Worm (Caenorhabditis elegans) whole organism, L3 larva: ENCODE results near the gene C24F3.2.

Experiments used
- R02D3.7 ChIP-seq: fragments of 150-350 bp; optimal IDR thresholded peaks from 2 replicates; lab custom pipeline; 2014; ENCODE audit warnings: missing biosample characterization, missing genetic modification characterization
- ZK546.5 ChIP-seq: sonication (generic microtip); optimal IDR thresholded peaks from 2 replicates; lab custom pipeline; 2017; ENCODE audit warnings: missing biosample characterization, missing genetic modification characterization
- aly-2 ChIP-seq: fragments of 150-350 bp; optimal IDR thresholded peaks from 2 replicates; lab custom pipeline; 2014; ENCODE audit warnings: missing biosample characterization, missing genetic modification characterization
- ama-1 ChIP-seq: fragments of 150-350 bp; optimal IDR thresholded peaks from 2 replicates; lab custom pipeline; 2018
- ceh-28 ChIP-seq: fragments of 150-350 bp; optimal IDR thresholded peaks from 2 replicates; lab custom pipeline; 2014; ENCODE audit warnings: missing biosample characterization, missing genetic modification reagents, missing genetic modification characterization
- ceh-9 ChIP-seq: sonication (generic microtip); optimal IDR thresholded peaks from 2 replicates; lab custom pipeline; 2018; ENCODE audit warnings: missing biosample characterization, missing genetic modification characterization
- egl-27 ChIP-seq: sonication (generic microtip); optimal IDR thresholded peaks from 4 replicates; lab custom pipeline; 2017; ENCODE audit warnings: missing biosample characterization, missing genetic modification reagents, missing genetic modification characterization
- egl-5 ChIP-seq: fragments of 150-350 bp; optimal IDR thresholded peaks from 2 replicates; lab custom pipeline; 2017; ENCODE audit warnings: missing biosample characterization, missing genetic modification reagents, missing genetic modification characterization, inconsistent platforms
- elt-1 ChIP-seq: fragments of 150-350 bp; optimal IDR thresholded peaks from 2 replicates; lab custom pipeline; 2014; ENCODE audit warnings: missing biosample characterization, missing genetic modification characterization
- elt-2 ChIP-seq: sonication (generic microtip); optimal IDR thresholded peaks from 2 replicates; lab custom pipeline; 2016; ENCODE audit warnings: missing genetic modification reagents, mild to moderate bottlenecking, missing genetic modification characterization, missing compliant biosample characterization
- elt-3 ChIP-seq, 3 experiments: fragments of 150-350 bp in 1 of 3; sonication (generic microtip) in 2 of 3; optimal IDR thresholded peaks; 2 replicates in 2 of 3; 4 replicates in 1 of 3; lab custom pipeline; 2014 to 2017; ENCODE audit warnings: missing biosample characterization in 3 of 3, missing genetic modification characterization in 3 of 3
- eor-1 ChIP-seq, 2 experiments: fragments of 150-350 bp; optimal IDR thresholded peaks; 2 replicates each; lab custom pipeline; 2014 to 2018; ENCODE audit warnings: missing biosample characterization in 2 of 2, missing genetic modification characterization in 2 of 2
- fkh-10 ChIP-seq: sonication (generic microtip); optimal IDR thresholded peaks from 2 replicates; lab custom pipeline; 2017; ENCODE audit warnings: missing biosample characterization, missing genetic modification reagents, missing genetic modification characterization
- fos-1 ChIP-seq: fragments of 150-350 bp; optimal IDR thresholded peaks from 2 replicates; lab custom pipeline; 2014; ENCODE audit warnings: missing biosample characterization, missing genetic modification characterization
- hmg-11 ChIP-seq: sonication (generic microtip); optimal IDR thresholded peaks from 2 replicates; lab custom pipeline; 2016; ENCODE audit warnings: missing genetic modification characterization, missing compliant biosample characterization
- jun-1 ChIP-seq: fragments of 150-350 bp; optimal IDR thresholded peaks from 2 replicates; lab custom pipeline; 2014; ENCODE audit warnings: missing biosample characterization, missing genetic modification reagents, missing genetic modification characterization
- lin-15B ChIP-seq: fragments of 150-350 bp; optimal IDR thresholded peaks from 2 replicates; lab custom pipeline; 2014; ENCODE audit warnings: missing biosample characterization, missing genetic modification characterization
- lin-39 ChIP-seq: fragments of 150-350 bp; optimal IDR thresholded peaks from 2 replicates; lab custom pipeline; 2018; ENCODE audit warnings: missing biosample characterization, missing genetic modification reagents, missing genetic modification characterization
- lsy-12 ChIP-seq: sonication (generic microtip); optimal IDR thresholded peaks from 2 replicates; lab custom pipeline; 2016; ENCODE audit warnings: mild to moderate bottlenecking, missing genetic modification characterization, missing compliant biosample characterization
- mdl-1 ChIP-seq: fragments of 150-350 bp; optimal IDR thresholded peaks from 2 replicates; lab custom pipeline; 2014; ENCODE audit warnings: missing biosample characterization, missing genetic modification characterization
- mml-1 ChIP-seq: fragments of 150-350 bp; sonication (generic microtip); optimal IDR thresholded peaks from 3 replicates; lab custom pipeline; 2014; ENCODE audit warnings: missing biosample characterization, missing genetic modification characterization
- nfya-1 ChIP-seq: sonication (generic microtip); optimal IDR thresholded peaks from 2 replicates; lab custom pipeline; 2017; ENCODE audit warnings: missing genetic modification characterization, mild to moderate bottlenecking, missing compliant biosample characterization, antibody characterized with exemption, moderate library complexity; ENCODE audit not compliant: insufficient read depth
- nhr-11 ChIP-seq: fragments of 150-350 bp; optimal IDR thresholded peaks from 2 replicates; lab custom pipeline; 2014; ENCODE audit warnings: missing biosample characterization, missing genetic modification characterization
- nhr-23 ChIP-seq: fragments of 150-350 bp; optimal IDR thresholded peaks from 2 replicates; lab custom pipeline; 2014; ENCODE audit warnings: missing biosample characterization, missing genetic modification reagents, missing genetic modification characterization
- nhr-237 ChIP-seq: fragments of 150-350 bp; optimal IDR thresholded peaks from 2 replicates; lab custom pipeline; 2014; ENCODE audit warnings: missing biosample characterization, missing genetic modification characterization
- nhr-25 ChIP-seq: sonication (generic microtip); optimal IDR thresholded peaks from 2 replicates; lab custom pipeline; 2017; ENCODE audit warnings: missing biosample characterization, missing genetic modification characterization
- nhr-28 ChIP-seq: fragments of 150-350 bp; optimal IDR thresholded peaks from 2 replicates; lab custom pipeline; 2014; ENCODE audit warnings: missing biosample characterization, missing genetic modification characterization
- nhr-43 ChIP-seq: sonication (generic microtip); optimal IDR thresholded peaks from 2 replicates; lab custom pipeline; 2016; ENCODE audit warnings: mild to moderate bottlenecking, missing genetic modification characterization, missing compliant biosample characterization; ENCODE audit not compliant: poor library complexity, severe bottlenecking
- nhr-67 ChIP-seq: fragments of 150-350 bp; optimal IDR thresholded peaks from 2 replicates; lab custom pipeline; 2014; ENCODE audit warnings: missing biosample characterization, missing genetic modification characterization
- nhr-76 ChIP-seq: fragments of 150-350 bp; sonication (generic microtip); optimal IDR thresholded peaks from 5 replicates; lab custom pipeline; 2014; ENCODE audit warnings: missing biosample characterization, missing genetic modification characterization
- pha-4 ChIP-seq: fragments of 150-350 bp; optimal IDR thresholded peaks from 2 replicates; lab custom pipeline; 2014; ENCODE audit warnings: missing biosample characterization, missing genetic modification reagents, missing genetic modification characterization
- pqm-1 ChIP-seq: fragments of 150-350 bp; optimal IDR thresholded peaks from 2 replicates; lab custom pipeline; 2017; ENCODE audit warnings: missing biosample characterization, missing genetic modification characterization, inconsistent platforms
- sea-2 ChIP-seq: fragments of 150-350 bp; sonication (generic microtip); optimal IDR thresholded peaks from 4 replicates; lab custom pipeline; 2014; ENCODE audit warnings: missing biosample characterization, missing genetic modification reagents, missing genetic modification characterization
- snpc-4 ChIP-seq: fragments of 150-350 bp; optimal IDR thresholded peaks from 2 replicates; lab custom pipeline; 2014; ENCODE audit warnings: missing biosample characterization, missing genetic modification characterization
- tbx-2 ChIP-seq: sonication (generic microtip); optimal IDR thresholded peaks from 2 replicates; lab custom pipeline; 2016; ENCODE audit warnings: mild to moderate bottlenecking, missing genetic modification characterization, missing compliant biosample characterization
- unc-62 ChIP-seq: fragments of 150-350 bp; sonication (generic microtip); optimal IDR thresholded peaks from 4 replicates; lab custom pipeline; 2014; ENCODE audit warnings: missing biosample characterization, missing genetic modification reagents, missing genetic modification characterization
- zag-1 ChIP-seq: fragments of 150-350 bp; optimal IDR thresholded peaks from 2 replicates; lab custom pipeline; 2014; ENCODE audit warnings: missing biosample characterization, missing genetic modification characterization
- ztf-11 ChIP-seq: fragments of 150-350 bp; optimal IDR thresholded peaks from 2 replicates; lab custom pipeline; 2014; ENCODE audit warnings: missing biosample characterization, missing genetic modification characterization
- ztf-4 ChIP-seq: fragments of 150-350 bp; optimal IDR thresholded peaks from 2 replicates; lab custom pipeline; 2014; ENCODE audit warnings: missing biosample characterization, missing genetic modification characterization

The C24F3.2 gene

ce11 chrIV:10174328-10174727 is 48.0 kb upstream of the C24F3.2 start, which contains the start of gene pxf-1:
TSS of gene pxf-1 (minus strand) at chrIV:10174341.
- TF ChIP-seq R02D3.7 (tag; lab: Kevin White, UChicago) (no peak), egl-5 (tag; lab: Kevin White, UChicago) (peak; percentile 52), jun-1 (no peak), lin-15B (tag; lab: Kevin White, UChicago) (no peak), nhr-11 (tag; lab: Kevin White, UChicago) (no peak), nhr-43 (tag; lab: Kevin White, UChicago) (no peak)

ce11 chrIV:10174932-10175732 is 47.2 kb upstream of the C24F3.2 start:
- TF ChIP-seq ceh-28 (tag; lab: Kevin White, UChicago) (peak; percentile 24), nhr-23 (tag; lab: Kevin White, UChicago) (no peak), mdl-1 (tag; lab: Kevin White, UChicago) (no peak), fos-1 (tag; lab: Kevin White, UChicago) (no peak), tbx-2 (tag; lab: Kevin White, UChicago) (no peak), nfya-1 (peak; percentile 29), snpc-4 (no peak), nhr-67 (no peak), elt-2 (peak; percentile 45), nhr-237 (tag; lab: Kevin White, UChicago) (no peak), egl-5 (tag; lab: Kevin White, UChicago) (no peak), nhr-43 (tag; lab: Kevin White, UChicago) (no peak), jun-1 (no peak), eor-1 (tag; optimal IDR thresholded peaks at IDR 0.05; lab: Kevin White, UChicago) (no peak), fkh-10 (GFP tag; lab: Kevin White, UChicago) (no peak), elt-1 (no peak), nhr-28 (tag; lab: Kevin White, UChicago) (no peak), zag-1 (tag; lab: Kevin White, UChicago) (no peak), lin-15B (tag; lab: Kevin White, UChicago) (no peak), pqm-1 (no peak), ztf-11 (tag; lab: Kevin White, UChicago) (no peak), hmg-11 (tag; lab: Kevin White, UChicago) (peak; percentile 37), elt-3 (tag; optimal IDR thresholded peaks at IDR 0.05; lab: Kevin White, UChicago) (no peak), lin-39 (no peak), nhr-11 (tag; lab: Kevin White, UChicago) (no peak), egl-27 (tag; lab: Kevin White, UChicago) (no peak), aly-2 (tag; lab: Kevin White, UChicago) (no peak), ZK546.5 (tag; lab: Kevin White, UChicago) (no peak), ceh-9 (tag; lab: Kevin White, UChicago) (no peak), lsy-12 (tag; lab: Kevin White, UChicago) (no peak), sea-2 (GFP tag; lab: Kevin White, UChicago) (no peak), unc-62 (no peak), pha-4 (tag; lab: Kevin White, UChicago) (peak; percentile 56), nhr-25 (peak; percentile 16), ztf-4 (tag; lab: Kevin White, UChicago) (no peak), ama-1 (lab: Kevin White, UChicago) (no peak), nhr-76 (tag; lab: Kevin White, UChicago) (no peak)

- TF ChIP-seq elt-3 (tag; optimal IDR thresholded peaks at IDR 0.05; lab: Kevin White, UChicago) (no peak), hmg-11 (tag; lab: Kevin White, UChicago) (peak; percentile 65), ceh-9 (tag; lab: Kevin White, UChicago) (no peak), nhr-25 (peak; percentile 52), lsy-12 (tag; lab: Kevin White, UChicago) (no peak), elt-2 (peak; percentile 24), mml-1 (tag; lab: Kevin White, UChicago) (no peak), lin-15B (tag; lab: Kevin White, UChicago) (peak; percentile 64), nfya-1 (peak; percentile 85), snpc-4 (peak; percentile 47), pha-4 (tag; lab: Kevin White, UChicago) (peak; percentile 70), nhr-67 (no peak), lin-39 (peak; percentile 79), nhr-23 (tag; lab: Kevin White, UChicago) (peak; percentile 73)
These were observed 46.0 kb upstream of the C24F3.2 start, which contains the start of gene rack-1 for ce11 chrIV:10176252-10176730. TSS of gene rack-1 (plus strand) at chrIV:10176680.
